Fruit fly (Drosophila melanogaster): Measurements from ENCODE around the gene Cpr78Ca.

Cpr78Ca gene

DNA sequence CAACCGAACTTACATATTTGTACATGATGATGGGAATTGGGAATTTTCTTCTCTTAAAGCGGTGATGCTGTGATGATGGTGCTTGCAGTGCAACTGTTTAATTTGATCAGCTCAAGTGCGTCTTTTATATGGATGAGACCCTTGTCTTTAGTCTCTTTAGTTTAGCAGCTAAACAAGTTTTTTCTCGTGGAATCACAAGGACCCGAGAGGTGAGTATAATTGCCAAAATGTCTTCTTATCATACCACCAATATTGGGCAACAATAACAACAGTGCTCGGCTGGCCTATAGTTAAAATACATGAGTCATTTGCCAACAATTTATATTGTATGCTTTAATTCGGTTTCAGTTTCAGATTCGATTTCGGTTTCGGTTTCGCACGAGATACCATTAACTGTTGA lies 5.1 kb upstream of the Cpr78Ca start, which contains the start of gene Edg78E:
Gene Edg78E (minus strand): TSS at position 101 of the 400 bp plus-strand sequence.
- TF ChIP-seq noc (tag; optimal IDR thresholded peaks at IDR 0.05), result no peak

DNA sequence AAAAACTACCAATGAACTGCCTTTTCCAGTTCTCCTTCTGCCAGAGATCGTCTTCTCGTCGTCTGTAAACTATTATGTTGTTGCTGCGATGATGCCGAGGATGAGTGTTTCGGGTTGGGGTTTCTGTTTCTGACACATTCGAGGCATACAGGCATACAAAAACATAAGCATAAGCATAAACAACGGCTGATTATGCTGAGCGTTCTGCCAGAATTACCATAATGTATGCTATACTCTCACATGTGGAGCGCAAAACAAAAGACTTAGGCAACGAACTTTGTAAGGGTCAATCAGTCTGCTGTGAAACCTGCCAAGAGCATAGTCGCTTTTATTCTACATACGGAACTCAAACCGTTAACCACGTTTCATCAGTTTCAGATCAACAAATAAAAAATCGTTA lies 1.6 kb upstream of the Cpr78Ca start, which contains the start of gene Cpr78Cb:
Gene Cpr78Cb (plus strand): TSS at position 291 of the 400 bp plus-strand sequence.
- no peak for TF ChIP-seq noc (tag; optimal IDR thresholded peaks at IDR 0.05)

DNA sequence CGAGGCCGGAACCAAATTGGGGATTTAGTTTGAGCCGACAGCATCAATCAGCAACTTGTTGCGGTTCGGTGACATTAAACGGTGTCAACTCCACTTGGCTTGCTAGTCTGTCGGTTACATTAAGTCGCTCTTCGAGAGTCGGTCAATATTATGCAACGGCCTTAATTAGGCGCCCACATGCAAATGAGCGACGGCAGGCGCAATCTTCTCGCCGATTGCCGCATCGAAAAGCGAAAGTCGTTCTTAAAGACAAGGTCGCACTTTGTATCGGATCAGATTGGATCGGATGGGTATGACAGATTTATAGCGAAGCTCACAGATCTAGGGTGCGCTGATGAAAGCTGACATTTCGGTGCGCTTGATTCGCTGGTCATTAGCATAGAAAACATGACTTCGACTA lies 1.5 kb downstream of the Cpr78Ca start:
- no peak for TF ChIP-seq noc (tag; optimal IDR thresholded peaks at IDR 0.05)

DNA sequence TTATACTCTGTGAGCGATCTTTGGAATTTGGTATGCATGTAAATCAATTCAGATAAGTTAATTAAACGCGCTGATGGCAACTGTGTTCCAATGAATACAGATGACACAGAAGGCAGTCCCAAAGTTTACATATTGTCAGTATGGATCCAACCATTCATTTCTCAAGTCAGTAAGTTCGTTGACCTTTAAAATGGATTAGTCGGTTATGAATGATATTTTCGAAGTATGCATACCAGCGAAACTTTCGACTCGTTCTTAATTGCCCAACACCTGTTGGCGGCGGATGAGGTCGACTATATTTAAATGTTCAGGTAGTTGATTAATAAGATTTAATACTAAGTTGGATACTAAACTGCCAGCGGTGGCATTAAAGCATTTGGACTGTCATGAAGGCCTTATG lies 2.3 kb downstream of the Cpr78Ca start:
- TF ChIP-seq noc (tag; optimal IDR thresholded peaks at IDR 0.05), result no peak

DNA sequence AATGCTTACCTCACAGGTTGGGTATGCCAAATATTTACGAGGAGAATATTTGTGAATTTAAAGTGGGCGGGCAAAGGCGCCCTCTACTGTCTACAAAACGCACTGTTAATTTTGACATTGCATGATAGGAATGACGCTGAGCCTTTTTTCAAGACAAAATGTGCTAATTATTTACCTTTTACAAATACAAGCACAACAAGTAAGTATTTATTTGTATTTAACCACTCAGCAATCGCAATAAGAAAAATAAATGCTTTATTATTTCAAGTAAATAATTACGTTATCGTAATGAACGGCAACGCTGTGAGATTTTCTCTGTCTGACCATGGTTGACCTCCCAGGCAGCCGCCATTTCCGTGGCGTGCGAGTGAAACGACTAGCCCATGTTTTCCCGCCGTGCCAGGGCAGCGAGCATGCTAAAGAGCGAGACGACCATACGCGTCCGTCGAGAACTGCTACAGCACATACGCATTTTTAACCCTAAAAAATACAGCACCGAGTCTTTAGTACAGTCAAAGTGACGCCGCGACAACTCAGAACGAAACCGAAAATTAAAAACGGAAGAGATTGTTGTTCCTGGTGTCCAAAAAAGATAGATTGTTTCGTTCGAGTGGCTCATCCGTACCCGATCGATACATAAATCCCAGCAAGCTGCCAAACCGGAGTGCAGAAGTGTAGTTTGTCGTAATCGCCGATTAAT lies 6.8 kb downstream of the Cpr78Ca start, which contains the start of the genes CG12974 and pzg:
Gene CG12974 (minus strand): TSS at position 324 of the 700 bp plus-strand sequence.
Gene pzg (plus strand): TSS at position 461 of the 700 bp plus-strand sequence.
- TF ChIP-seq noc (tag; optimal IDR thresholded peaks at IDR 0.05), result no peak

DNA sequence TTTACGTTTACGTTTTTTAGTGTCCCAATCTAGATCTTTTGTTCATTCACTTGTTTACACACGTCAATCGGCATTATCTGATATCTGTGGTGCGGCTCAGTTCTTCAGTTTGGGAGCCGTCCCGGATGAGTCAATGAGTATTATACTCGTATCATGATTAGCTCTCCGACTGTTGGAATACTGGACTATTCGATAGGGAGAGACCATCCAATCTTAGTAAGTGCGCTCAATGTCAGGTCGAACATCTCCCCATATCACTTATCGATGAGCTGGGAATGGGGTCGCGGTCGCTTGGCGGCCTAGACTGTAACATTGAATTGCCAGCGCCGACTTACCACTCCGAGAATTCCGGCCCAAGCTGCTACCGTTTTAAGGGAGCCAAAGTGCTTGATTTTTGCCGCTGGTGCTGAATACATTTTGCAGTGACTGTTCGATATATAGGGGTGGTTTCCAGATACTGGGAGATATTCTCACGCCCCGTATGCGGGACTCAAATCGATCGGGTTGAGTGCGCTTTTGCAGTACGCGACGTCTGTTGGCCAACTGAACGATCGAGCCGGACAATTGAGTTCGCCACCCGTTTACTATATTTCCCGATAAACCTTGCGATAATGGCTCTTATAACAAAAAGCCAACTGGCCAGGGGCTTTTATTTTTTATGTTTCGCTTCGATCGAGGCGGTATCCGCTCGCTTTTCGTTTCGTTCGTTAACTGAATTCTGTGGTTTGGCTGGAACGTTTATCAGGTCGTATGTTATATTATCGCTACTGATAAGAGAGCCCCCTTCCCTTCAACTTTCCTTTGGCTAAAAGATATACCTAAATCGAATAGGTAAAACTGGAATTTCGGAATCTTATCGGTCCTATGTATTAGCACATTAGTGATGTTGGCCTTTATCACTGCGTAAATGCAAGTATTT lies 7.6 kb downstream of the Cpr78Ca start:
- TF ChIP-seq noc (tag; optimal IDR thresholded peaks at IDR 0.05), result no peak

DNA sequence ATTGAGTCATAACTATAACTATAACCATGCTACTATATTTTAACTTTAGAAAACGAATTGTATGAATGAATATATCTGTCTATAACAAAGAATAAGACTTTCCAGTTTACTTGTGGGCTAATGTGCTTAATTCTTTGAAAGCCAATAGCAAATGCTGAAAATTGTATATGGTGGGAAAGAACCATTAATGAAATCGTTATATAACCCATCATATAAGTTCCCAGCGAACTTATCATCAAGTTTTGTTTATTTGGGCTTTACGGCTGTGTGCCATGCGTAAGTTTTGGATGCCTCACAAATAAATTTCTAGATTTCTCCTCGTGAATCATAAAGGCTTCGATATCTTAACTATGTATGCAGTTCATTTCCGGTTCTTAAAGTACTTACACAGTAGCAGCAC lies 8.8 kb downstream of the Cpr78Ca start:
- no peak for TF ChIP-seq noc (tag; optimal IDR thresholded peaks at IDR 0.05)

DNA sequence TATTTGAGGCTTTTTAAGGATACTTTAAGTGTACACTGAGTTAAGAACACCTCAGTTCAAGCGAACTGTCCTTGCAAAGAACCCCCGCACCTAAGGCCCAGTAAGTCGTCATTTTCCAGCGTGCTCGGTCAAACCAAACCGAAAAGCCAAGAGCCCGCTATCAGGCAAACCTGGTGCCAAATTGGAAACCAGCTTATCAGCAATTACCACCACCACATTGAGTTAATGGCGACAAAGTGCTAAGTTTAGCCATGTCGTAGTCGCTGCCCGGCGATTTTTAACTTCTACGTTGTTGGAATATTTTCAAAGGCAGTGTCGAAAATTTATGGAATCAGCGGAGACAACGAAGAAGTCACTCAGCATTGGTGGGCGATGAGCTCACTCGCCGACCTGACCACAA lies 9.9 kb downstream of the Cpr78Ca start:
- no peak for TF ChIP-seq noc (tag; optimal IDR thresholded peaks at IDR 0.05)

DNA sequence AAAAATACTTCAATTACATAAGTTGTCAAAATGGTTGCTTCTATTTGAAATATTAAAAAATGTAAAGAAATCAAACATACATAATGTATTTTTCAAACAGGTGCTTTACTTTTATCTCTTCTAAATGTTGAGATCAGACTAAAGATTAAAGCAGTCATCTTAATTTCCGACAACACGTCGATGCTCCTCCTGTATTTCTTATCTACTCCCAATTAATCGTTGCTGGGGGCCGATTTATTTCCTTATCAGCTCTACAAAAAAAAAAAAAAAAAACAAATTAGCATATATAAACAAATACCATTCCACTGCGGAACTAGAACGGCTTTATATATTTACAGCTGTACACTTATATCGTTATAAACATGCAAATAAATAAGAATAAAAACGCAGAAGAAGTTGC lies 10.9 kb downstream of the Cpr78Ca start:
- no peak for TF ChIP-seq noc (tag; optimal IDR thresholded peaks at IDR 0.05)

DNA sequence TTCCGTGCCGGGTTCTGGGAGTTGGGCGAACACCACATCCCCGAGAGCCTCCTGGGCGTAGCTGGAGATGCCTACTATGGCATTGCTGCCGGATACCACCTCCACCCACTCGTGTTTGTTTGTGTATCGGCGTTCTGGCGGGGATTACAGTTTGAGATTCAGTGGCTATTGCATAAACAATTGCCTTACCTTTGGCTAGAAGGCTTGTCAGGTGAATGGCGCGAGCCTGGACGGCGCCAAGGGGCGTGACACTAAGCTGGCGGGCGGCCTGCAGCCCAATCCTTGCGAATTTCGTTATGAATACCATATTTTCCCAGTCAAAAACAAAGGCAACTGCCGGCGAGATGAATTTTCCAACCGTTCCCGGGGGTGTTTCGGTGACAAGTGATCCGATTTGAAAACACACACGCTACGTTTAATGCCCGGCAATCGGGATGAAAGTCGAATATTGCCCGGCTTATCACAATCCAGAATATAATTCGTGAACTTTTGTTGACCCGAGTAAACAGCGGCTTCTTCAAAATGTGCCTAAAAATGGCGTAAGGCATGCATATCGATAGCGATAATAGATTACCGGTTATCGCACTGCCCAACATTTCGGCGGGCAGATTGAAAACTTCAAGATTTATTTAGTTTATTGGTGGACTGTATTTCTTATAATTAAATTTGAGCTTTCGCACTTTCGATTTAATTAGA lies 11.5 kb downstream of the Cpr78Ca start, which contains the start of gene ppl:
Gene ppl (minus strand): TSS at position 511 of the 696 bp plus-strand sequence.
- TF ChIP-seq noc (tag; optimal IDR thresholded peaks at IDR 0.05), result peak; percentile 27

DNA sequence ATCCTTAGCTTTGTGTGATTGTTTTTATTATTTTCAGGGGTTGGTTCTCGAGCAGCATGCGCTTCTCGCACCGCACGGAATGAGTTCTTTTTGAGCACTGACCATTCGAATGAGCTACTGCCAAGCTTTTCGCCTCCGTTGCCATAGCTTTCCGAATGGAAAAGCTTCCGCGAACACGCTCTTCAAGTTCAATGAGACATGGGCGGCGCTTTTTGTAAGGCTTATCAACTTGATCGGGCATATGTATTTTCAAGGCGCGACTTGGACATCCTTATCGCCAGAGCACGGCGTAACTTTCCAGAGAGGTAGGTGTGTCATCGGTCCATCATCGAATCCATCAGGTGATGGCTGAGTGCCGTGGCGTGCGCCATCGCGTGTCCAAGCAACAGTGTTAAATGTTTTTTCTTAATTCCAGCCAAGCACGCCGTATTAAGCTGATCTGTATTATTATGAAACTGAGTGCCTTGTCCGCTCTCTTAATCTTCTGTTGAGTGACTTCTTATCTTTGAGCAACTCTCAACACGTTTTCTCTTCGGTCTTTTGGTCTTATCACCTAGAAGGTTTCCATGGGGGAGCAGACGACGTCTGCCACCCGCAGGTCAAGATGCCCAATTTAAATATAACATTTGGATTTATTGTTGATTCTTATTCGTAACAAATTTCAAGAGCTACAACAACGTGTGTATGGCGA lies 12.6 kb downstream of the Cpr78Ca start, which contains the start of gene AcCoAS:
Gene AcCoAS (minus strand): TSS at position 368 of the 691 bp plus-strand sequence.
- TF ChIP-seq noc (tag; optimal IDR thresholded peaks at IDR 0.05), result peak; percentile 90

DNA sequence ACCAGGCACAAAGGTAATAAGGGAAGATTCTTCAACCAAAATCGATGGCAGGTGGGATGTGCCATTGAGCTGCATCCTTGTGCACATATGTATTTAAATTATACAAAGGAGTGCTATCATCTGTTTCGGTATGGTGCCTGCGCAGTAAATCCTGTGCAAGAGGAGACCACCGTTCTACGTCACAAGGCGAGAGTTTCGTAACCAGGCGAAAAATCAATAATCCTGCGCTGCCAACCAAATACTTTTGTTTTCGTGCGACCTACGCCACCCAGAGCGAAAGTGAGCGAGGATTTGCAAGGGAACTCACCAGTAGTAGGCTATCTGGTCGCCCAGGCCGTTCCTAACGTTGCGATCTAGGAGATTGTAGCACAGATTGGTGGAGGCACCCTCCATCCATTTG lies 13.4 kb downstream of the Cpr78Ca start:
- TF ChIP-seq noc (tag; optimal IDR thresholded peaks at IDR 0.05), result no peak

DNA sequence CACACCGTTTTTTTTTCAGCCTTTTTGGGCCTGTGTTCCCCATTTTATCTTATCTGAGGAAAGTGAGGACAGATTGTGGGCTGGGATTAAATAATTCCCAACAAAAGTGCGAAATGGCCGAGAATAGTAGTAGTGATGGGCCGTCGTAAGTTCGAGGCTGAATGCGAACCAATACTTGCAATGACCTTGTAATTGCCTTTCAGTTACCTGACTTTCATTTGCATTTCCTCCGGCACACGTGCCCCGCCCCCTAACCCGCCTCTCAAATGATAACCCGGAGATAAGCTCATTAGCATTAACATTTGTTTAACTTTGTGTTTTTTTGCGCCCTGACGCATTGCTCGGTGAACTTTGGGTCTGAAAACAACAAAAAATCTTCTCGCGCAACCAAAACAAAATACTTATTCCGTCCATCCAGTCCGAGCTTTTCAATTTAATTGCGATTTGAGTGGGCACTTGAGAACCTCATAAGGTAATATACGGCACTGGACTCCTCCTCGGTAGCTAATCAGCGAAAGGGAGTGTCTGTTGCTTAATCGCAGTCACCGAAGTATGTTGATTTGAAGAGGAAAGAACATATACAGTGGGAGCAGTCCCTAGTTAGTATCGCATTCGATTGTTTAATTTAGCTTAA lies 14.6 kb downstream of the Cpr78Ca start:
- TF ChIP-seq noc (tag; optimal IDR thresholded peaks at IDR 0.05), result peak; percentile 66
